Fruit fly (Drosophila melanogaster): ENCODE data around the gene Nplp3.

dm6 chr3L:16367240-16367639 is 49.4 kb downstream of the Nplp3 start, which contains the start of gene Cpr72Ec:
- TF ChIP-seq CG7045 (GFP tag; optimal IDR thresholded peaks at IDR 0.05), result no peak
- no peak for TF ChIP-seq pad (GFP tag; optimal IDR thresholded peaks at IDR 0.05)
- no peak for TF ChIP-seq cic (GFP tag; optimal IDR thresholded peaks at IDR 0.05)
- no peak for TF ChIP-seq Clk (GFP tag; optimal IDR thresholded peaks at IDR 0.05)
- no peak for TF ChIP-seq CG14711 (tag; optimal IDR thresholded peaks at IDR 0.05)
- no peak for TF ChIP-seq toe (GFP tag; optimal IDR thresholded peaks at IDR 0.05)
- TF ChIP-seq tj (GFP tag; optimal IDR thresholded peaks at IDR 0.05), result no peak
- no peak for TF ChIP-seq CG5204 (GFP tag; optimal IDR thresholded peaks at IDR 0.05)

Measured in whole organism, adult.